Worm (Caenorhabditis elegans) whole organism, L4 larva: ENCODE results near the gene lgc-5.

ENCODE experiments used
- ama-1 ChIP-seq: fragments of 150-350 bp; optimal IDR thresholded peaks from 2 replicates; lab custom pipeline; 2014; ENCODE audit warnings: inconsistent platforms, mixed read lengths
- jun-1 ChIP-seq: fragments of 150-350 bp; optimal IDR thresholded peaks from 2 replicates; lab custom pipeline; 2014; ENCODE audit warnings: missing biosample characterization, missing genetic modification reagents, missing genetic modification characterization
- nhr-11 ChIP-seq: fragments of 150-350 bp; optimal IDR thresholded peaks from 2 replicates; lab custom pipeline; 2014; ENCODE audit warnings: missing biosample characterization, missing genetic modification characterization
- pha-4 ChIP-seq, 2 experiments: fragments of 150-350 bp in 1 of 2; fragments of 200-800 bp in 1 of 2; sonication (Bioruptor generic) in 1 of 2; IDR thresholded peaks in 1 of 2; optimal IDR thresholded peaks in 1 of 2; 2 replicates each; pipeline versions ENCODE4 v1.3.6 to Lab custom; 2014 to 2022; ENCODE audit warnings: missing genetic modification characterization in 2 of 2, missing genetic modification reagents in 2 of 2, missing biosample characterization in 1 of 2, missing compliant biosample characterization in 1 of 2
- php-3 ChIP-seq: fragments of 200-800 bp; sonication (Bioruptor generic); IDR thresholded peaks from 2 replicates; pipeline ENCODE4 v1.3.6; 2022; ENCODE audit warnings: missing genetic modification reagents, missing genetic modification characterization, missing compliant biosample characterization
- pqm-1 ChIP-seq: sonication (generic microtip); optimal IDR thresholded peaks from 2 replicates; lab custom pipeline; 2017; ENCODE audit warnings: missing biosample characterization, missing genetic modification characterization

DNA sequence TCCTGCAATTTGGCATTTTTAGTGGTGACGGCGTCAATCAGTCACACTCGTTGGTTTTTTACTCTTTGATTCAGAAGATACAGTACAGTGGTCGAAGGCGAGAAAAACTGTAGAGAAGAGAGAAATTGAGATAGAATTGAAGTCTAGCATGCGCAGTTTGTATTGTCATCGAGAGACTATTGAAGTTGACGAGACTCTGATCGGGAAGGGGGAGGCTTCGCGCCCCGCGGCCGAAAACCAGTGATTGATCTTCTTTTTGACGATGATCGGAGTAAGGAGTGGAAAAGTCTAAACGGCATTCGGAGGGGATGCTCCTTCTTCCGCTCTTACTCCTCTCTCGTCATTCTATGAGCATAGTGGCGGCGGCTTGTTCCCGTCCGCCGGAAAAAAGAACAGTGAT is 40.6 kb upstream of the lgc-5 start:
- peak; percentile 12 for TF ChIP-seq nhr-11 (tag; lab: Kevin White, UChicago)
- TF ChIP-seq pha-4 (GFP tag; IDR thresholded peaks at IDR 0.05; lab: Robert Waterston, UW), result no peak
- no peak for TF ChIP-seq pha-4 (tag; optimal IDR thresholded peaks at IDR 0.05; lab: Kevin White, UChicago)
- TF ChIP-seq ama-1, result no peak
- no peak for TF ChIP-seq pqm-1 (tag; lab: Kevin White, UChicago)
- TF ChIP-seq php-3 (GFP tag; lab: Robert Waterston, UW), result no peak
- no peak for TF ChIP-seq jun-1
